Worm (Caenorhabditis elegans) whole organism, L2 larva: ENCODE measurements around the gene lgc-47.

Experiments used
- C34F6.9 ChIP-seq: fragments of 150-350 bp; optimal IDR thresholded peaks from 2 replicates; lab custom pipeline; 2014; ENCODE audit warnings: missing biosample characterization, missing genetic modification characterization
- ceh-82 ChIP-seq: fragments of 150-350 bp; optimal IDR thresholded peaks from 2 replicates; lab custom pipeline; 2014; ENCODE audit warnings: missing biosample characterization, missing genetic modification characterization
- elt-3 ChIP-seq: sonication (generic microtip); optimal IDR thresholded peaks from 2 replicates; lab custom pipeline; 2017; ENCODE audit warnings: missing biosample characterization, missing genetic modification characterization
- lin-11 ChIP-seq: fragments of 150-350 bp; sonication (generic microtip); optimal IDR thresholded peaks from 2 replicates; lab custom pipeline; 2014; ENCODE audit warnings: missing biosample characterization, missing genetic modification characterization, inconsistent platforms, mixed read lengths
- nhr-237 ChIP-seq: fragments of 150-350 bp; optimal IDR thresholded peaks from 2 replicates; lab custom pipeline; 2014; ENCODE audit warnings: missing biosample characterization, missing genetic modification characterization
- snpc-4 ChIP-seq: fragments of 150-350 bp; optimal IDR thresholded peaks from 2 replicates; lab custom pipeline; 2014; ENCODE audit warnings: missing biosample characterization, missing genetic modification characterization
- unc-39 ChIP-seq: fragments of 150-350 bp; optimal IDR thresholded peaks from 2 replicates; lab custom pipeline; 2014; ENCODE audit warnings: missing biosample characterization, missing genetic modification characterization
- ztf-11 ChIP-seq: sonication (generic microtip); optimal IDR thresholded peaks from 2 replicates; lab custom pipeline; 2017; ENCODE audit warnings: missing biosample characterization, missing genetic modification characterization
- ztf-4 ChIP-seq: fragments of 150-350 bp; optimal IDR thresholded peaks from 2 replicates; lab custom pipeline; 2014; ENCODE audit warnings: missing biosample characterization, missing genetic modification characterization

ce11 chrX:9840864-9841263, 33.4 kb upstream of the lgc-47 start:
- TF ChIP-seq snpc-4 (no peak), C34F6.9 (tag; lab: Kevin White, UChicago) (no peak), unc-39 (tag; lab: Kevin White, UChicago) (no peak), ztf-4 (tag; lab: Kevin White, UChicago) (no peak), nhr-237 (tag; lab: Kevin White, UChicago) (no peak), ztf-11 (tag; lab: Kevin White, UChicago) (no peak), lin-11 (tag; lab: Kevin White, UChicago) (no peak), elt-3 (tag; lab: Kevin White, UChicago) (no peak), ceh-82 (tag; lab: Kevin White, UChicago) (no peak)
